Fruit fly (Drosophila melanogaster) whole organism, embryonic: ENCODE results near the gene Syx18.

Source experiments
- ATbp ChIP-seq: fragments of 200-800 bp; sonication (Bioruptor generic); optimal IDR thresholded peaks from 2 replicates; lab custom pipeline; 2017; ENCODE audit warnings: missing biosample characterization, mild to moderate bottlenecking, missing genetic modification characterization, missing genetic modification reagents
- Adf1 ChIP-seq: fragments of 200-800 bp; sonication (Bioruptor generic); IDR thresholded peaks from 2 replicates; pipeline ENCODE4 v1.3.6; 2022; ENCODE audit warnings: missing biosample characterization, missing genetic modification characterization
- Asciz ChIP-seq: fragments of 200-800 bp; sonication (Bioruptor generic); optimal IDR thresholded peaks from 2 replicates; lab custom pipeline; 2017; ENCODE audit warnings: missing biosample characterization, mild to moderate bottlenecking, missing genetic modification characterization, missing genetic modification reagents
- CG11560 ChIP-seq: fragments of 200-800 bp; sonication (Bioruptor generic); IDR thresholded peaks from 3 replicates; pipeline ENCODE4 v1.3.6; 2022; ENCODE audit warnings: missing biosample characterization, missing genetic modification characterization
- CG12071 ChIP-seq: fragments of 200-800 bp; sonication (Bioruptor generic); optimal IDR thresholded peaks from 3 replicates; lab custom pipeline; 2018; ENCODE audit warnings: missing biosample characterization, mild to moderate bottlenecking, missing genetic modification characterization
- CG12219 ChIP-seq: fragments of 200-800 bp; sonication (Bioruptor generic); optimal IDR thresholded peaks from 3 replicates; lab custom pipeline; 2018; ENCODE audit warnings: missing biosample characterization, mild to moderate bottlenecking, missing genetic modification characterization
- CG13123 ChIP-seq: fragments of 200-800 bp; sonication (Bioruptor generic); optimal IDR thresholded peaks from 2 replicates; lab custom pipeline; 2016; ENCODE audit warnings: missing biosample characterization, missing genetic modification characterization
- CG14014 ChIP-seq: fragments of 200-800 bp; sonication (Bioruptor generic); IDR thresholded peaks from 2 replicates; pipeline ENCODE4 v1.3.6; 2022; ENCODE audit warnings: missing biosample characterization, missing genetic modification characterization
- CG14050 ChIP-seq: fragments of 200-800 bp; sonication (Bioruptor generic); IDR thresholded peaks from 3 replicates; pipeline ENCODE4 v1.3.6; 2022; ENCODE audit warnings: missing biosample characterization, missing genetic modification characterization
- CG1529 ChIP-seq: fragments of 200-800 bp; sonication (Bioruptor generic); optimal IDR thresholded peaks from 3 replicates; lab custom pipeline; 2018; ENCODE audit warnings: missing biosample characterization, missing genetic modification characterization
- CG17361 ChIP-seq: fragments of 200-800 bp; sonication (Bioruptor generic); IDR thresholded peaks from 3 replicates; pipeline ENCODE4 v1.3.6; 2022; ENCODE audit warnings: missing biosample characterization, missing genetic modification characterization
- CG17829 ChIP-seq: fragments of 200-800 bp; optimal IDR thresholded peaks from 2 replicates; lab custom pipeline; 2019; ENCODE audit warnings: missing biosample characterization, mild to moderate bottlenecking, missing genetic modification characterization, moderate library complexity
- CG18011 ChIP-seq: fragments of 200-800 bp; sonication (Bioruptor generic); optimal IDR thresholded peaks from 2 replicates; lab custom pipeline; 2017; ENCODE audit warnings: missing biosample characterization, missing genetic modification characterization, mild to moderate bottlenecking, moderate library complexity, missing genotype
- CG2712 ChIP-seq: fragments of 200-800 bp; optimal IDR thresholded peaks from 3 replicates; lab custom pipeline; 2019; ENCODE audit warnings: missing biosample characterization, mild to moderate bottlenecking, missing genetic modification characterization, moderate library complexity
- CG43689 ChIP-seq: fragments of 200-800 bp; sonication (Bioruptor generic); IDR thresholded peaks from 2 replicates; pipeline ENCODE4 v1.3.6; 2022; ENCODE audit warnings: missing biosample characterization, missing genetic modification characterization
- CG4707 ChIP-seq: fragments of 200-800 bp; sonication (Bioruptor generic); optimal IDR thresholded peaks from 2 replicates; lab custom pipeline; 2018; ENCODE audit warnings: missing biosample characterization, mild to moderate bottlenecking, missing genetic modification characterization, moderate library complexity
- CG4854 ChIP-seq: fragments of 200-800 bp; sonication (Bioruptor generic); optimal IDR thresholded peaks from 2 replicates; lab custom pipeline; 2016; ENCODE audit warnings: missing biosample characterization, missing genetic modification characterization, inconsistent platforms
- CG6175 ChIP-seq: fragments of 200-800 bp; sonication (Bioruptor generic); IDR thresholded peaks from 3 replicates; pipeline ENCODE4 v1.3.6; 2022; ENCODE audit warnings: missing biosample characterization, missing genetic modification characterization
- CG6791 ChIP-seq: fragments of 200-800 bp; sonication (Bioruptor generic); IDR thresholded peaks from 3 replicates; pipeline ENCODE4 v1.3.6; 2022; ENCODE audit warnings: missing biosample characterization, missing genetic modification characterization; ENCODE audit not compliant: partially characterized antibody
- CG7987 ChIP-seq: fragments of 200-800 bp; sonication (Bioruptor generic); optimal IDR thresholded peaks from 2 replicates; lab custom pipeline; 2018; ENCODE audit warnings: missing biosample characterization, mild to moderate bottlenecking, missing genetic modification characterization, moderate library complexity
- CG9215 ChIP-seq: fragments of 200-800 bp; sonication (Bioruptor generic); IDR thresholded peaks from 2 replicates; pipeline ENCODE4 v1.3.6; 2022; ENCODE audit warnings: missing biosample characterization, missing genetic modification characterization
- CHES-1-like ChIP-seq: fragments of 200-800 bp; sonication (Bioruptor generic); optimal IDR thresholded peaks from 2 replicates; lab custom pipeline; 2016; ENCODE audit warnings: missing biosample characterization, missing genetic modification characterization
- Dbx ChIP-seq: fragments of 200-800 bp; sonication (Bioruptor generic); IDR thresholded peaks from 3 replicates; pipeline ENCODE4 v1.3.6; 2022; ENCODE audit warnings: missing biosample characterization, missing genetic modification characterization
- Dip3 ChIP-seq: fragments of 200-800 bp; sonication (Bioruptor generic); optimal IDR thresholded peaks from 3 replicates; lab custom pipeline; 2016; ENCODE audit warnings: missing biosample characterization, missing genetic modification characterization
- Dref ChIP-seq: fragments of 200-800 bp; sonication (Bioruptor generic); IDR thresholded peaks from 2 replicates; pipeline ENCODE4 v1.3.6; 2022; ENCODE audit warnings: missing biosample characterization, missing genetic modification characterization
- Ets65A ChIP-seq: fragments of 200-800 bp; sonication (Bioruptor generic); peaks from one replicate; lab custom pipeline; 2016; ENCODE audit warnings: missing biosample characterization, missing genetic modification characterization
- HmgD ChIP-seq: fragments of 200-800 bp; sonication (Bioruptor generic); optimal IDR thresholded peaks from 3 replicates; lab custom pipeline; 2016; ENCODE audit warnings: missing biosample characterization, missing genetic modification characterization
- Opbp ChIP-seq: fragments of 200-800 bp; sonication (Bioruptor generic); IDR thresholded peaks from 3 replicates; pipeline ENCODE4 v1.3.6; 2022; ENCODE audit warnings: missing biosample characterization, missing genetic modification characterization; ENCODE audit not compliant: partially characterized antibody
- Optix ChIP-seq: fragments of 200-800 bp; sonication (Bioruptor generic); IDR thresholded peaks from 3 replicates; pipeline ENCODE4 v1.3.6; 2022; ENCODE audit warnings: missing biosample characterization, missing genetic modification characterization
- TFAM ChIP-seq: fragments of 200-800 bp; sonication (Bioruptor generic); optimal IDR thresholded peaks from 2 replicates; lab custom pipeline; 2017; ENCODE audit warnings: missing biosample characterization, missing genetic modification characterization, inconsistent platforms
- ab ChIP-seq: fragments of 200-800 bp; sonication (Bioruptor generic); optimal IDR thresholded peaks from 2 replicates; lab custom pipeline; 2016; ENCODE audit warnings: missing biosample characterization, missing genetic modification characterization
- bcd ChIP-seq: fragments of 200-800 bp; sonication (Bioruptor generic); optimal IDR thresholded peaks from 2 replicates; lab custom pipeline; 2017; ENCODE audit warnings: missing biosample characterization, mild to moderate bottlenecking, missing genetic modification characterization
- cad ChIP-seq: fragments of >200 bp; optimal IDR thresholded peaks from 2 replicates; lab custom pipeline; 2017; ENCODE audit warnings: missing biosample characterization, missing genetic modification characterization
- cato ChIP-seq: fragments of 200-800 bp; sonication (Bioruptor generic); optimal IDR thresholded peaks from 2 replicates; lab custom pipeline; 2016; ENCODE audit warnings: missing biosample characterization, missing genetic modification characterization, borderline replicate concordance
- dm ChIP-seq: fragments of 200-800 bp; sonication (Bioruptor generic); optimal IDR thresholded peaks from 3 replicates; lab custom pipeline; 2016; ENCODE audit warnings: missing biosample characterization, missing genetic modification characterization
- dmrt11E ChIP-seq: fragments of 200-800 bp; sonication (Bioruptor generic); optimal IDR thresholded peaks from 3 replicates; lab custom pipeline; 2018; ENCODE audit warnings: missing biosample characterization, mild to moderate bottlenecking, missing genetic modification characterization, moderate library complexity
- dmrt99B ChIP-seq: fragments of 200-800 bp; sonication (Bioruptor generic); optimal IDR thresholded peaks from 2 replicates; lab custom pipeline; 2018; ENCODE audit warnings: missing biosample characterization, mild to moderate bottlenecking, missing genetic modification characterization, moderate library complexity
- dysf ChIP-seq: fragments of 200-800 bp; sonication (Bioruptor generic); IDR thresholded peaks from 3 replicates; pipeline ENCODE4 v1.3.6; 2022; ENCODE audit warnings: missing biosample characterization, missing genetic modification characterization
- fd96Cb ChIP-seq: fragments of 200-800 bp; sonication (Bioruptor generic); optimal IDR thresholded peaks from 2 replicates; lab custom pipeline; 2018; ENCODE audit warnings: missing biosample characterization, mild to moderate bottlenecking, missing genetic modification characterization, moderate library complexity
- gce ChIP-seq: fragments of 200-800 bp; sonication (Bioruptor generic); IDR thresholded peaks from 3 replicates; pipeline ENCODE4 v1.3.6; 2022; ENCODE audit warnings: missing biosample characterization, missing genetic modification characterization
- gfzf ChIP-seq: fragments of 200-800 bp; sonication (Bioruptor generic); optimal IDR thresholded peaks from 2 replicates; lab custom pipeline; 2016; ENCODE audit warnings: missing biosample characterization, mild to moderate bottlenecking, missing genetic modification characterization, moderate library complexity
- gsb-n ChIP-seq: fragments of 200-800 bp; sonication (Bioruptor generic); optimal IDR thresholded peaks from 3 replicates; lab custom pipeline; 2018; ENCODE audit warnings: missing biosample characterization, mild to moderate bottlenecking, missing genetic modification characterization
- ind ChIP-seq: fragments of 200-800 bp; sonication (Bioruptor generic); optimal IDR thresholded peaks from 3 replicates; lab custom pipeline; 2016; ENCODE audit warnings: missing biosample characterization, missing genetic modification characterization
- jumu ChIP-seq: fragments of 200-800 bp; sonication (Bioruptor generic); optimal IDR thresholded peaks from 3 replicates; lab custom pipeline; 2016; ENCODE audit warnings: missing biosample characterization, missing genetic modification characterization
- nerfin-1 ChIP-seq: fragments of 200-800 bp; sonication (Bioruptor generic); optimal IDR thresholded peaks from 3 replicates; lab custom pipeline; 2019; ENCODE audit warnings: missing biosample characterization, mild to moderate bottlenecking, missing genetic modification characterization, moderate library complexity
- nerfin-2 ChIP-seq: fragments of 200-800 bp; sonication (Bioruptor generic); IDR thresholded peaks from 2 replicates; pipeline ENCODE4 v1.3.6; 2022; ENCODE audit warnings: missing biosample characterization, missing genetic modification characterization; ENCODE audit not compliant: partially characterized antibody
- pb ChIP-seq: fragments of 200-800 bp; sonication (Bioruptor generic); optimal IDR thresholded peaks from 3 replicates; lab custom pipeline; 2016; ENCODE audit warnings: missing biosample characterization, missing genetic modification characterization
- slou ChIP-seq: fragments of 200-800 bp; sonication (Bioruptor generic); optimal IDR thresholded peaks from 3 replicates; lab custom pipeline; 2016; ENCODE audit warnings: missing biosample characterization, missing genetic modification characterization
- slp2 ChIP-seq: fragments of 200-800 bp; sonication (Bioruptor generic); optimal IDR thresholded peaks from 2 replicates; lab custom pipeline; 2016; ENCODE audit warnings: missing biosample characterization, missing genetic modification characterization
- tgo ChIP-seq: fragments of 200-800 bp; sonication (Bioruptor generic); IDR thresholded peaks from 3 replicates; pipeline ENCODE4 v1.3.6; 2022; ENCODE audit warnings: missing biosample characterization, missing genetic modification characterization
- usp ChIP-seq: fragments of >200 bp; optimal IDR thresholded peaks from 2 replicates; lab custom pipeline; 2017; ENCODE audit warnings: missing biosample characterization, missing genetic modification characterization

The Syx18 gene

DNA sequence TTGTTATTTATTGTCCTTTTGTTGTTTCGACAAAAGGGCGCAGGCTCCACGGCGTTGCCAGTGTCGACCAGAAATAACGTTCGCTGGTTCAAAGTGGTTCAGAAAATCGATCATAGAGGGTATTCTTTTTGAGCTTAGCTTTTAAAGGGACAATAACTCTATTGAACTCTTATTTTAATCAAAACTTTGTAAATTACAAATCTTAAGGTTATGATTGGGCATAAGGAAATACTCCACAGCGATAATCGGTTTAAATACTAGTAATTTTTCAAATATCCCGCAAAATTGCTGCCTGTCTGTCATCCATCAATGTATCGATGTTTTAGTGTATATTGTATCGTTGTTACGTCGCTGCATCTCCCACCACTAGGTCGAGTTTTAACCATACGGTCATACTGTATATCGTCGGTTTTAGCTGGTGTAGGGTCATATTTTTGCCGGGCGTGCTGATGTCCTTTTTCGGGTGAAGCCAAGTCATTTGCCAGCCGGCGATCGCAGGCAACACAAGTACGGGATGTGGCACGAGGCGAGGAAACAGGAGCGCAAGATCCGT is 29.5 kb upstream of the Syx18 start, which contains the start of the genes CG31125 and CG6695 (continued):
- TF ChIP-seq CG2712, result peak; percentile 62
- TF ChIP-seq CG12219 (GFP tag; lab: Kevin White, UChicago), result no peak
- peak; percentile 27; the same call in 1 of the 2 replicates for TF ChIP-seq Adf1 (GFP tag; lab: Robert Waterston, UW)
- TF ChIP-seq tgo (GFP tag; lab: Robert Waterston, UW), result no peak; the same call in 2 of the 3 replicates
- TF ChIP-seq dm (GFP tag; lab: Kevin White, UChicago), result peak; percentile 68
- TF ChIP-seq slp2 (GFP tag; lab: Kevin White, UChicago), result peak; percentile 34
- TF ChIP-seq Asciz, result no peak
- no peak; the same call in 1 of the 3 replicates for TF ChIP-seq CG17361 (GFP tag; lab: Robert Waterston, UW)
- peak; percentile 86 for TF ChIP-seq CG6791 (GFP tag; lab: Robert Waterston, UW)
- TF ChIP-seq bcd, result peak; percentile 31
- TF ChIP-seq pb, result peak; percentile 33
- TF ChIP-seq CG17829 (tag; lab: Kevin White, UChicago), result peak; percentile 60
- peak; percentile 53 for TF ChIP-seq jumu (GFP tag; lab: Kevin White, UChicago)
- TF ChIP-seq gfzf (GFP tag; lab: Kevin White, UChicago), result peak; percentile 76
- peak; percentile 28 for TF ChIP-seq CG4854 (GFP tag; lab: Kevin White, UChicago)
- peak; percentile 60 for TF ChIP-seq Dip3
- no peak for TF ChIP-seq TFAM (GFP tag; lab: Kevin White, UChicago)
- peak; percentile 58; the same call in 1 of the 2 replicates for TF ChIP-seq nerfin-2 (GFP tag; lab: Robert Waterston, UW)
- TF ChIP-seq ind (GFP tag; lab: Kevin White, UChicago), result peak; percentile 44
- no peak for TF ChIP-seq CG4707 (GFP tag; lab: Kevin White, UChicago)
- no peak for TF ChIP-seq CG14014
- TF ChIP-seq slou (GFP tag; lab: Kevin White, UChicago), result no peak
- no peak for TF ChIP-seq gce (GFP tag; lab: Robert Waterston, UW)
- TF ChIP-seq CG14050 (GFP tag; lab: Robert Waterston, UW), result no peak
- no peak for TF ChIP-seq CG6175 (GFP tag; lab: Robert Waterston, UW)
- TF ChIP-seq CG11560 (tag; lab: Robert Waterston, UW), result no peak
- peak; percentile 56 for TF ChIP-seq dmrt11E (tag; lab: Kevin White, UChicago)
- TF ChIP-seq nerfin-1, result peak; percentile 28
- peak; percentile 36; the same call in 1 of the 2 replicates for TF ChIP-seq CG9215
- peak; percentile 81 for TF ChIP-seq CHES-1-like (GFP tag; lab: Kevin White, UChicago)
- TF ChIP-seq CG18011 (GFP tag; lab: Kevin White, UChicago), result peak; percentile 21
- peak; percentile 61; the same call in 2 of the 3 replicates for TF ChIP-seq Dbx
- TF ChIP-seq fd96Cb (tag; lab: Kevin White, UChicago), result no peak
- no peak for TF ChIP-seq ab
- TF ChIP-seq gsb-n (tag; lab: Kevin White, UChicago), result no peak
- no peak for TF ChIP-seq CG7987 (GFP tag; lab: Kevin White, UChicago)
- TF ChIP-seq Optix, result no peak
- TF ChIP-seq usp (GFP tag; lab: Kevin White, UChicago), result no peak
- peak; percentile 90 for TF ChIP-seq Dref (GFP tag; lab: Robert Waterston, UW)
- peak; percentile 85 for TF ChIP-seq Opbp (GFP tag; lab: Robert Waterston, UW)
- no peak for TF ChIP-seq ATbp (GFP tag; lab: Kevin White, UChicago)
- no peak for TF ChIP-seq cad (GFP tag; lab: Kevin White, UChicago)
- peak; percentile 96 for TF ChIP-seq Ets65A (GFP tag; lab: Kevin White, UChicago)
- TF ChIP-seq HmgD, result peak; percentile 65
- TF ChIP-seq dmrt99B (tag; lab: Kevin White, UChicago), result no peak
- TF ChIP-seq cato (GFP tag; lab: Kevin White, UChicago), result no peak
- no peak for TF ChIP-seq CG43689
- peak; percentile 40 for TF ChIP-seq CG13123
- TF ChIP-seq CG1529 (GFP tag; lab: Kevin White, UChicago), result no peak
- TF ChIP-seq dysf (GFP tag; lab: Robert Waterston, UW), result peak; percentile 58; the same call in 2 of the 3 replicates
- TF ChIP-seq CG12071 (GFP tag; lab: Kevin White, UChicago), result no peak
